Worm (Caenorhabditis elegans) whole organism, L1 larva: ENCODE data around the gene C33C12.1.

Source experiments
- pag-3 ChIP-seq: sonication (generic microtip); optimal IDR thresholded peaks from 2 replicates; lab custom pipeline; 2017; ENCODE audit warnings: missing genetic modification characterization, mild to moderate bottlenecking, missing compliant biosample characterization, antibody characterized with exemption, borderline replicate concordance; ENCODE audit not compliant: insufficient read depth
- unc-98 ChIP-seq: fragments of 200-800 bp; sonication (Bioruptor generic); IDR thresholded peaks from 2 replicates; pipeline ENCODE4 v1.3.6; 2022; ENCODE audit warnings: missing genetic modification characterization, missing compliant biosample characterization

- no peak for TF ChIP-seq pag-3 (tag; lab: Kevin White, UChicago)
- no peak for TF ChIP-seq unc-98 (GFP tag; lab: Robert Waterston, UW)
Observed at ce11 chrII:2225608-2226007, 27.6 kb downstream of the C33C12.1 start, which contains the start of gene F54A3.5.
